Fruit fly (Drosophila melanogaster) whole organism: ENCODE data around the gene CG10013.

Source experiments
- Dll ChIP-seq: fragments of >200 bp; optimal IDR thresholded peaks from 2 replicates; lab custom pipeline; 2017
- EcR ChIP-seq, 2 experiments: fragments of >200 bp; optimal IDR thresholded peaks; 2 replicates each; lab custom pipeline; 2017; ENCODE audit warnings: missing biosample characterization in 2 of 2, missing genetic modification characterization in 2 of 2, missing genetic modification reagents in 2 of 2
- pan ChIP-seq: fragments of >200 bp; optimal IDR thresholded peaks from 2 replicates; lab custom pipeline; 2017
- psq ChIP-seq: fragments of >200 bp; optimal IDR thresholded peaks from 2 replicates; lab custom pipeline; 2017
- usp ChIP-seq: fragments of >200 bp; optimal IDR thresholded peaks from 2 replicates; lab custom pipeline; 2017; ENCODE audit warnings: missing biosample characterization, missing genetic modification characterization, mixed read lengths

- TF ChIP-seq psq (lab: Kevin White, UChicago) (no peak), usp (GFP tag; lab: Kevin White, UChicago) (no peak), Dll (lab: Kevin White, UChicago) (no peak), pan (lab: Kevin White, UChicago) (no peak), EcR (GFP tag; optimal IDR thresholded peaks at IDR 0.05; lab: Kevin White, UChicago) (no peak)
Measured at dm6 chr3R:12352003-12352402, 28.7 kb downstream of the CG10013 start, which contains the start of gene CG10041.
